Worm (Caenorhabditis elegans) whole organism, early embryonic: ENCODE results near the gene srh-247.

Source experiments
- ama-1 ChIP-seq: fragments of 150-350 bp; optimal IDR thresholded peaks from 2 replicates; lab custom pipeline; 2014
- flt-1 ChIP-seq: fragments of 200-800 bp; sonication (Bioruptor generic); IDR thresholded peaks from 2 replicates; pipeline ENCODE4 v1.3.6; 2022; ENCODE audit warnings: missing genetic modification characterization, missing compliant biosample characterization

ce11 chrV:2884411-2884810 lies 49.6 kb downstream of the srh-247 start, which contains the start of gene sre-24:
- no peak for TF ChIP-seq ama-1 (lab: Kevin White, UChicago)
- TF ChIP-seq flt-1 (GFP tag; lab: Robert Waterston, UW), result no peak
